Worm (Caenorhabditis elegans) whole organism, young adult: Measurements from ENCODE around the gene sprr-2.

ENCODE experiments used
- B0261.1 ChIP-seq: sonication (generic microtip); optimal IDR thresholded peaks from 2 replicates; lab custom pipeline; 2016; ENCODE audit warnings: mild to moderate bottlenecking, missing genetic modification characterization, moderate library complexity, missing compliant biosample characterization
- C06A6.2 ChIP-seq: fragments of 200-800 bp; sonication (Bioruptor generic); conservative IDR thresholded peaks from 2 replicates; pipeline ENCODE4 v1.3.6; 2022; ENCODE audit warnings: missing genetic modification characterization, missing compliant biosample characterization
- F23B12.7 ChIP-seq: sonication (generic microtip); optimal IDR thresholded peaks from 2 replicates; lab custom pipeline; 2017; ENCODE audit warnings: missing genetic modification characterization, mild to moderate bottlenecking, missing compliant biosample characterization, antibody characterized with exemption, moderate library complexity; ENCODE audit not compliant: insufficient read depth
- F39B2.1 ChIP-seq: fragments of 200-800 bp; sonication (Bioruptor generic); IDR thresholded peaks from 2 replicates; pipeline ENCODE4 v1.3.6; 2022; ENCODE audit warnings: missing genetic modification reagents, missing genetic modification characterization, missing compliant biosample characterization
- F49E8.2 ChIP-seq: sonication (generic microtip); optimal IDR thresholded peaks from 3 replicates; lab custom pipeline; 2017; ENCODE audit warnings: missing genetic modification characterization, mild to moderate bottlenecking, missing compliant biosample characterization, antibody characterized with exemption, moderate library complexity; ENCODE audit not compliant: insufficient read depth
- F55B11.4 ChIP-seq: sonication (generic microtip); optimal IDR thresholded peaks from 2 replicates; lab custom pipeline; 2016; ENCODE audit warnings: missing compliant biosample characterization, missing genetic modification characterization, borderline replicate concordance; ENCODE audit not compliant: insufficient read depth
- F57C9.4 ChIP-seq: sonication (generic microtip); optimal IDR thresholded peaks from 2 replicates; lab custom pipeline; 2017; ENCODE audit warnings: mild to moderate bottlenecking, missing genetic modification characterization, missing compliant biosample characterization
- Y56A3A.18 ChIP-seq: fragments of 200-800 bp; sonication (Bioruptor generic); IDR thresholded peaks from 2 replicates; pipeline ENCODE4 v1.3.6; 2022; ENCODE audit warnings: missing genetic modification reagents, missing genetic modification characterization, missing compliant biosample characterization
- Y95B8A.8 ChIP-seq: fragments of 200-800 bp; sonication (Bioruptor generic); IDR thresholded peaks from 2 replicates; pipeline ENCODE4 v1.3.6; 2022; ENCODE audit warnings: missing genetic modification reagents, missing genetic modification characterization, missing compliant biosample characterization
- ama-1 ChIP-seq, 3 experiments: fragments of 150-350 bp in 1 of 3; sonication (generic microtip) in 2 of 3; optimal IDR thresholded peaks; 2 replicates each; lab custom pipeline; 2014 to 2018; ENCODE audit warnings: missing biosample characterization in 2 of 3, missing genetic modification characterization in 2 of 3, missing genetic modification reagents in 2 of 3
- aptf-2 ChIP-seq: fragments of 200-800 bp; sonication (Bioruptor generic); conservative IDR thresholded peaks from 2 replicates; pipeline ENCODE4 v1.3.6; 2022; ENCODE audit warnings: missing genetic modification reagents, missing genetic modification characterization, missing compliant biosample characterization
- atf-7 ChIP-seq: sonication (generic microtip); optimal IDR thresholded peaks from 2 replicates; lab custom pipeline; 2017; ENCODE audit warnings: mild to moderate bottlenecking, missing genetic modification characterization, missing compliant biosample characterization
- attf-3 ChIP-seq: fragments of 200-800 bp; sonication (Bioruptor generic); conservative IDR thresholded peaks from 2 replicates; pipeline ENCODE4 v1.3.6; 2022; ENCODE audit warnings: missing genetic modification reagents, missing genetic modification characterization, missing compliant biosample characterization
- attf-5 ChIP-seq: fragments of 200-800 bp; sonication (Bioruptor generic); optimal IDR thresholded peaks from 2 replicates; lab custom pipeline; 2018; ENCODE audit warnings: mild to moderate bottlenecking, missing genetic modification characterization, missing compliant biosample characterization
- attf-6 ChIP-seq: fragments of 200-800 bp; sonication (Bioruptor generic); IDR thresholded peaks from 2 replicates; pipeline ENCODE4 v1.3.6; 2022; ENCODE audit warnings: missing genetic modification reagents, missing genetic modification characterization, missing compliant biosample characterization
- bed-2 ChIP-seq: fragments of 200-800 bp; sonication (Bioruptor generic); IDR thresholded peaks from 2 replicates; pipeline ENCODE4 v1.3.6; 2022; ENCODE audit warnings: missing genetic modification reagents, missing genetic modification characterization, missing compliant biosample characterization
- cebp-1 ChIP-seq, 2 experiments: fragments of 200-800 bp in 1 of 2; sonication (Bioruptor generic) in 1 of 2; sonication (generic microtip) in 1 of 2; IDR thresholded peaks in 1 of 2; optimal IDR thresholded peaks in 1 of 2; 2 replicates each; pipeline versions ENCODE4 v1.3.6 to Lab custom; 2017 to 2022; ENCODE audit warnings: missing compliant biosample characterization in 2 of 2, missing genetic modification characterization in 2 of 2, mild to moderate bottlenecking in 1 of 2, missing genetic modification reagents in 1 of 2, moderate library complexity in 1 of 2
- ceh-100 ChIP-seq: fragments of 200-800 bp; sonication (Bioruptor generic); IDR thresholded peaks from 2 replicates; pipeline ENCODE4 v1.3.6; 2022; ENCODE audit warnings: missing genetic modification reagents, missing genetic modification characterization, missing compliant biosample characterization
- ceh-27 ChIP-seq: fragments of 200-800 bp; sonication (Bioruptor generic); optimal IDR thresholded peaks from 2 replicates; lab custom pipeline; 2018; ENCODE audit warnings: mild to moderate bottlenecking, missing genetic modification characterization, moderate library complexity, missing compliant biosample characterization
- ceh-40 ChIP-seq: fragments of 200-800 bp; sonication (Bioruptor generic); IDR thresholded peaks from 2 replicates; pipeline ENCODE4 v1.3.6; 2022; ENCODE audit warnings: missing genetic modification characterization, missing compliant biosample characterization
- ceh-91 ChIP-seq: fragments of 200-800 bp; sonication (Bioruptor generic); IDR thresholded peaks from 2 replicates; pipeline ENCODE4 v1.3.6; 2022; ENCODE audit warnings: missing genetic modification reagents, missing genetic modification characterization, missing compliant biosample characterization
- chd-7 ChIP-seq: sonication (generic microtip); optimal IDR thresholded peaks from 2 replicates; lab custom pipeline; 2016; ENCODE audit warnings: mild to moderate bottlenecking, missing genetic modification characterization, moderate library complexity, missing compliant biosample characterization
- dpl-1 ChIP-seq: fragments of 150-350 bp; optimal IDR thresholded peaks from 2 replicates; lab custom pipeline; 2014; ENCODE audit warnings: missing biosample characterization, missing genetic modification reagents, missing genetic modification characterization
- egl-18 ChIP-seq: fragments of 200-800 bp; sonication (Bioruptor generic); IDR thresholded peaks from 2 replicates; pipeline ENCODE4 v1.3.6; 2022; ENCODE audit warnings: missing genetic modification reagents, missing genetic modification characterization, missing compliant biosample characterization
- fkh-3 ChIP-seq: sonication (generic microtip); optimal IDR thresholded peaks from 2 replicates; lab custom pipeline; 2016; ENCODE audit warnings: mild to moderate bottlenecking, missing genetic modification characterization, missing compliant biosample characterization
- gei-17 ChIP-seq: fragments of 200-800 bp; sonication (Bioruptor generic); optimal IDR thresholded peaks from 2 replicates; lab custom pipeline; 2018; ENCODE audit warnings: mild to moderate bottlenecking, missing genetic modification characterization, missing compliant biosample characterization
- him-1 ChIP-seq: sonication (generic microtip); optimal IDR thresholded peaks from 2 replicates; lab custom pipeline; 2016; ENCODE audit warnings: missing genotype, missing genetic modification reagents, missing genetic modification characterization, missing compliant biosample characterization
- hlh-26 ChIP-seq: fragments of 200-800 bp; sonication (Bioruptor generic); conservative IDR thresholded peaks from 2 replicates; pipeline ENCODE4 v1.3.6; 2022; ENCODE audit warnings: missing genetic modification reagents, missing genetic modification characterization, missing compliant biosample characterization
- hrde-1 ChIP-seq: sonication (generic microtip); optimal IDR thresholded peaks from 2 replicates; lab custom pipeline; 2016; ENCODE audit warnings: missing genetic modification characterization, mild to moderate bottlenecking, missing compliant biosample characterization, moderate library complexity, missing genotype, missing genetic modification reagents, borderline replicate concordance
- lin-40 ChIP-seq: sonication (generic microtip); optimal IDR thresholded peaks from 2 replicates; lab custom pipeline; 2016; ENCODE audit warnings: missing genetic modification characterization, mild to moderate bottlenecking, missing compliant biosample characterization, missing genotype, missing genetic modification reagents
- madf-3 ChIP-seq: fragments of 200-800 bp; sonication (Bioruptor generic); IDR thresholded peaks from 2 replicates; pipeline ENCODE4 v1.3.6; 2022; ENCODE audit warnings: missing genetic modification reagents, missing genetic modification characterization, missing compliant biosample characterization
- mxl-1 ChIP-seq: sonication (generic microtip); optimal IDR thresholded peaks from 2 replicates; lab custom pipeline; 2016; ENCODE audit warnings: missing genetic modification characterization, missing compliant biosample characterization
- nfya-2 ChIP-seq: fragments of 200-800 bp; sonication (Bioruptor generic); IDR thresholded peaks from 2 replicates; pipeline ENCODE4 v1.3.6; 2022; ENCODE audit warnings: missing genetic modification reagents, missing genetic modification characterization, missing compliant biosample characterization
- nfyb-1 ChIP-seq: fragments of 200-800 bp; sonication (Bioruptor generic); IDR thresholded peaks from 2 replicates; pipeline ENCODE4 v1.3.6; 2022; ENCODE audit warnings: missing genetic modification reagents, missing genetic modification characterization, missing compliant biosample characterization
- nhr-80 ChIP-seq: sonication (generic microtip); optimal IDR thresholded peaks from 2 replicates; lab custom pipeline; 2016; ENCODE audit warnings: missing genetic modification characterization, missing compliant biosample characterization
- pbrm-1 ChIP-seq: fragments of 200-800 bp; sonication (Bioruptor generic); IDR thresholded peaks from 2 replicates; pipeline ENCODE4 v1.3.6; 2022; ENCODE audit warnings: missing genetic modification reagents, missing genetic modification characterization, missing compliant biosample characterization
- rcor-1 ChIP-seq: fragments of 200-800 bp; sonication (Bioruptor generic); IDR thresholded peaks from 2 replicates; pipeline ENCODE4 v1.3.6; 2022; ENCODE audit warnings: missing genetic modification reagents, missing genetic modification characterization, missing compliant biosample characterization
- rec-8 ChIP-seq, 2 experiments: sonication (generic microtip); optimal IDR thresholded peaks; 2 replicates each; lab custom pipeline; 2016; ENCODE audit warnings: mild to moderate bottlenecking in 2 of 2, missing genetic modification characterization in 2 of 2, missing genetic modification reagents in 2 of 2, missing genotype in 2 of 2, missing biosample characterization in 1 of 2, missing compliant biosample characterization in 1 of 2, moderate library complexity in 1 of 2
- repo-1 ChIP-seq: sonication (generic microtip); optimal IDR thresholded peaks from 2 replicates; lab custom pipeline; 2017; ENCODE audit warnings: mild to moderate bottlenecking, missing genetic modification characterization, missing compliant biosample characterization
- sea-2 ChIP-seq: fragments of 200-800 bp; sonication (Bioruptor generic); IDR thresholded peaks from 2 replicates; pipeline ENCODE4 v1.3.6; 2022; ENCODE audit warnings: missing genetic modification characterization, missing compliant biosample characterization
- snpc-3.4 ChIP-seq: sonication (generic microtip); optimal IDR thresholded peaks from 2 replicates; lab custom pipeline; 2017; ENCODE audit warnings: missing genetic modification characterization, mild to moderate bottlenecking, missing compliant biosample characterization, antibody characterized with exemption, moderate library complexity, missing genotype, missing genetic modification reagents
- tlf-1 ChIP-seq: fragments of 200-800 bp; sonication (Bioruptor generic); optimal IDR thresholded peaks from 2 replicates; lab custom pipeline; 2018; ENCODE audit warnings: mild to moderate bottlenecking, missing genetic modification characterization, missing compliant biosample characterization
- unc-130 ChIP-seq: sonication (generic microtip); optimal IDR thresholded peaks from 2 replicates; lab custom pipeline; 2016; ENCODE audit warnings: missing genetic modification reagents, missing genetic modification characterization, missing compliant biosample characterization
- xnd-1 ChIP-seq: sonication (generic microtip); optimal IDR thresholded peaks from 2 replicates; lab custom pipeline; 2016; ENCODE audit warnings: missing genotype, missing genetic modification reagents, missing genetic modification characterization, missing compliant biosample characterization
- zfh-2 ChIP-seq: fragments of 200-800 bp; sonication (Bioruptor generic); conservative IDR thresholded peaks from 2 replicates; pipeline ENCODE4 v1.3.6; 2022; ENCODE audit warnings: missing genetic modification reagents, missing genetic modification characterization, missing compliant biosample characterization
- ztf-18 ChIP-seq: sonication (generic microtip); optimal IDR thresholded peaks from 2 replicates; lab custom pipeline; 2016; ENCODE audit warnings: missing genotype, mild to moderate bottlenecking, missing genetic modification characterization, missing compliant biosample characterization
- ztf-6 ChIP-seq: fragments of 200-800 bp; sonication (Bioruptor generic); IDR thresholded peaks from 2 replicates; pipeline ENCODE4 v1.3.6; 2022; ENCODE audit warnings: missing genetic modification reagents, missing genetic modification characterization, missing compliant biosample characterization

sprr-2 gene

DNA sequence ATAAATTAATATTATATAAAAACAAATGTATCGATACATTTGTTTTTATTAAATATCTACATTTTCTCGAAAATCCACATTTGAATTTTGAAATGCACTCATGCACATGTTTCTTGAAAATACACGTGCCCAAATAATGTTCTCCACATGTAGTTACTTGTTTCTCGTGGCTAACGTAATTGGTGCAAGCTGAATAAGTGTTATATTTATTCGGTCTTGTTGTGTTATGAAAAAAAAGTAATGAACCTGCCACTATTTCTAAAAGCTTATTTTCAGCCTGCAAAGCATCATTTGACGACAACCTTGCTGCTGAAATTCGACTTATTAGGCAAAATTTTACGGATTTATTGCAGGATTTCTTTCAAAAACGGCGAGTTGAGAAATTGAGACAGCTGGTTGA lies 20.2 kb downstream of the sprr-2 start (continued):
- no peak for TF ChIP-seq attf-5
- no peak for TF ChIP-seq nfya-2 (GFP tag; lab: Robert Waterston, UW)
- no peak for TF ChIP-seq F57C9.4 (tag; lab: Kevin White, UChicago)
- peak; percentile 19 for TF ChIP-seq ceh-27
- TF ChIP-seq Y95B8A.8 (GFP tag; lab: Robert Waterston, UW), result no peak
- no peak for TF ChIP-seq aptf-2 (GFP tag; lab: Robert Waterston, UW)
- peak; percentile 19 for TF ChIP-seq nhr-80
- peak; percentile 91 for TF ChIP-seq gei-17 (GFP tag; lab: Kevin White, UChicago)
- TF ChIP-seq sea-2 (GFP tag; lab: Robert Waterston, UW), result no peak
- TF ChIP-seq attf-6, result no peak
- TF ChIP-seq F55B11.4 (tag; lab: Kevin White, UChicago), result no peak
- TF ChIP-seq mxl-1, result no peak
- no peak for TF ChIP-seq madf-3

DNA sequence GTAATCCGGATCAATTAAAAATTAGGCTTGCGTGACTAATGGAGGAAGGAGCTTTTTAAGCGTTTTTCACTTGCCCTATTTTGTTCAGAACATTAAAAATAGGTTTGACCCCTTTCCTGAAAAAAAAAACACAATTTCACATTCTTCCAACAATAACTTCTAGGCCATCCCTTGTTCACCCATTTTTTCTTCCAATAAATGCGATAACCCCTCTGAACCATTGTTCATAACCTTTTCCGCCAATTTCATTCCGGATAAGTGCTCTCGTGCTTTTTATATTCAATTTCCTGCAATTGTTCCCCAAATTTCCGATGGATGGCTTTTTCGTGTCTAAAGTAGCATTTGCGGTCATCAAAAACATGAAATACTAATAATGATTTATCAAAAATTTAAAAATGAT lies 22.2 kb downstream of the sprr-2 start:
- TF ChIP-seq F57C9.4 (tag; lab: Kevin White, UChicago), result peak; percentile 28
- TF ChIP-seq repo-1, result peak; percentile 44
- no peak for TF ChIP-seq rcor-1 (GFP tag; lab: Robert Waterston, UW)
- TF ChIP-seq B0261.1, result no peak
- no peak for TF ChIP-seq ztf-6 (GFP tag; lab: Robert Waterston, UW)
- TF ChIP-seq chd-7 (tag; lab: Kevin White, UChicago), result no peak
- no peak for TF ChIP-seq rec-8 (tag; optimal IDR thresholded peaks at IDR 0.05; lab: Kevin White, UChicago)
- no peak for TF ChIP-seq attf-5
- no peak for TF ChIP-seq cebp-1 (GFP tag; IDR thresholded peaks at IDR 0.05; lab: Robert Waterston, UW)
- peak; percentile 63 for TF ChIP-seq cebp-1 (tag; optimal IDR thresholded peaks at IDR 0.05; lab: Kevin White, UChicago)
- TF ChIP-seq F23B12.7 (tag; lab: Kevin White, UChicago), result no peak
- TF ChIP-seq ztf-18 (tag; lab: Kevin White, UChicago), result no peak
- no peak for TF ChIP-seq ceh-100
- TF ChIP-seq him-1 (tag; lab: Kevin White, UChicago), result no peak
- no peak for TF ChIP-seq fkh-3
- no peak for TF ChIP-seq unc-130
- TF ChIP-seq tlf-1, result no peak
- no peak for TF ChIP-seq Y56A3A.18 (GFP tag; lab: Robert Waterston, UW)
- no peak for TF ChIP-seq xnd-1 (tag; lab: Kevin White, UChicago)
- no peak for TF ChIP-seq egl-18 (GFP tag; lab: Robert Waterston, UW)
- TF ChIP-seq ama-1 (optimal IDR thresholded peaks at IDR 0.05; lab: Kevin White, UChicago), result no peak
- TF ChIP-seq ama-1 (GFP tag; optimal IDR thresholded peaks at IDR 0.05; lab: Kevin White, UChicago), result no peak
- no peak for TF ChIP-seq ceh-40
- no peak for TF ChIP-seq hrde-1
- peak; percentile 54; the same call in 1 of the 2 replicates for TF ChIP-seq nfyb-1 (GFP tag; lab: Robert Waterston, UW)
- TF ChIP-seq C06A6.2, result no peak
- 0 out of 2 replicates have a peak, but pooled peaks have one; percentile 13 for TF ChIP-seq madf-3
- TF ChIP-seq attf-3 (GFP tag; lab: Robert Waterston, UW), result no peak
- TF ChIP-seq snpc-3.4 (tag; lab: Kevin White, UChicago), result no peak
- no peak for TF ChIP-seq F49E8.2 (tag; lab: Kevin White, UChicago)
- TF ChIP-seq F39B2.1 (GFP tag; lab: Robert Waterston, UW), result no peak
- no peak for TF ChIP-seq bed-2
- TF ChIP-seq pbrm-1 (GFP tag; lab: Robert Waterston, UW), result 0 out of 2 replicates have a peak, but pooled peaks have one; percentile 18
- TF ChIP-seq atf-7 (tag; lab: Kevin White, UChicago), result no peak
- no peak for TF ChIP-seq zfh-2
- TF ChIP-seq ceh-91 (GFP tag; lab: Robert Waterston, UW), result no peak
- TF ChIP-seq dpl-1, result no peak
- TF ChIP-seq lin-40, result peak; percentile 4
- TF ChIP-seq hlh-26 (GFP tag; lab: Robert Waterston, UW), result no peak
